Fruit fly (Drosophila melanogaster) whole organism, prepupa: ENCODE data around the gene Hsp83.

Experiments used
- Blimp-1 ChIP-seq: fragments of 200-800 bp; sonication (Bioruptor generic); optimal IDR thresholded peaks from 3 replicates; lab custom pipeline; 2017; ENCODE audit warnings: missing biosample characterization, missing genetic modification characterization, mild to moderate bottlenecking, moderate library complexity, missing genetic modification reagents
- CG10631 ChIP-seq: fragments of 200-800 bp; sonication (Bioruptor generic); optimal IDR thresholded peaks from 2 replicates; lab custom pipeline; 2016; ENCODE audit warnings: missing biosample characterization, missing genetic modification characterization
- CG11294 ChIP-seq: fragments of 200-800 bp; sonication (Bioruptor generic); IDR thresholded peaks from 2 replicates; pipeline ENCODE4 v1.3.6; 2022; ENCODE audit warnings: missing biosample characterization, missing genetic modification characterization
- CG11762 ChIP-seq: fragments of 200-800 bp; sonication (Bioruptor generic); optimal IDR thresholded peaks from 3 replicates; lab custom pipeline; 2016; ENCODE audit warnings: missing biosample characterization, missing genetic modification characterization; ENCODE audit not compliant: insufficient read depth
- CG11902 ChIP-seq: fragments of 200-800 bp; sonication (Bioruptor generic); optimal IDR thresholded peaks from 3 replicates; lab custom pipeline; 2016; ENCODE audit warnings: missing biosample characterization, missing genetic modification characterization
- CG15336 ChIP-seq: fragments of 200-800 bp; sonication (Bioruptor generic); IDR thresholded peaks from 2 replicates; pipeline ENCODE4 v1.3.6; 2022; ENCODE audit warnings: missing biosample characterization, missing genetic modification characterization
- CG1621 ChIP-seq: fragments of 200-800 bp; sonication (Bioruptor generic); optimal IDR thresholded peaks from 3 replicates; lab custom pipeline; 2018; ENCODE audit warnings: missing biosample characterization, mild to moderate bottlenecking, missing genetic modification characterization
- CG16779 ChIP-seq: fragments of 200-800 bp; sonication (Bioruptor generic); optimal IDR thresholded peaks from 3 replicates; lab custom pipeline; 2017; ENCODE audit warnings: missing biosample characterization, mild to moderate bottlenecking, missing genetic modification characterization
- CG31627 ChIP-seq: fragments of 200-800 bp; sonication (Bioruptor generic); optimal IDR thresholded peaks from 3 replicates; lab custom pipeline; 2016; ENCODE audit warnings: missing biosample characterization, missing genetic modification characterization
- CG32006 ChIP-seq: fragments of 200-800 bp; sonication (Bioruptor generic); optimal IDR thresholded peaks from 3 replicates; lab custom pipeline; 2017; ENCODE audit warnings: missing biosample characterization, mild to moderate bottlenecking, missing genetic modification characterization
- CG3919 ChIP-seq: fragments of 200-800 bp; sonication (Bioruptor generic); optimal IDR thresholded peaks from 3 replicates; lab custom pipeline; 2016; ENCODE audit warnings: missing biosample characterization, missing genetic modification characterization
- CG4318 ChIP-seq: fragments of 200-800 bp; sonication (Bioruptor generic); optimal IDR thresholded peaks from 3 replicates; lab custom pipeline; 2017; ENCODE audit warnings: missing biosample characterization, mild to moderate bottlenecking, missing genetic modification characterization
- CG6163 ChIP-seq: fragments of 200-800 bp; sonication (Bioruptor generic); IDR thresholded peaks from 3 replicates; pipeline ENCODE4 v1.3.6; 2022; ENCODE audit warnings: missing biosample characterization, missing genetic modification characterization
- CG6276 ChIP-seq: fragments of 200-800 bp; sonication (Bioruptor generic); optimal IDR thresholded peaks from 2 replicates; lab custom pipeline; 2017; ENCODE audit warnings: missing biosample characterization, mild to moderate bottlenecking, missing genetic modification characterization
- CG6792 ChIP-seq: fragments of 200-800 bp; sonication (Bioruptor generic); optimal IDR thresholded peaks from 3 replicates; lab custom pipeline; 2016; ENCODE audit warnings: missing biosample characterization, missing genetic modification characterization
- CG6854 ChIP-seq: fragments of 200-800 bp; sonication (Bioruptor generic); optimal IDR thresholded peaks from 2 replicates; lab custom pipeline; 2017; ENCODE audit warnings: missing biosample characterization, mild to moderate bottlenecking, missing genetic modification characterization
- CG7368 ChIP-seq: fragments of 200-800 bp; sonication (Bioruptor generic); optimal IDR thresholded peaks from 3 replicates; lab custom pipeline; 2016; ENCODE audit warnings: missing biosample characterization, missing genetic modification characterization
- CG8119 ChIP-seq: fragments of 200-800 bp; sonication (Bioruptor generic); IDR thresholded peaks from 3 replicates; pipeline ENCODE4 v1.3.6; 2022; ENCODE audit warnings: missing biosample characterization, missing genetic modification characterization
- CG8319 ChIP-seq: fragments of 200-800 bp; sonication (Bioruptor generic); optimal IDR thresholded peaks from 3 replicates; lab custom pipeline; 2016; ENCODE audit warnings: missing biosample characterization, missing genetic modification characterization
- CG9139 ChIP-seq: fragments of 200-800 bp; sonication (Bioruptor generic); optimal IDR thresholded peaks from 3 replicates; lab custom pipeline; 2017; ENCODE audit warnings: missing biosample characterization, mild to moderate bottlenecking, missing genetic modification characterization
- Eip75B ChIP-seq: fragments of 200-800 bp; sonication (Bioruptor generic); optimal IDR thresholded peaks from 3 replicates; lab custom pipeline; 2016; ENCODE audit warnings: missing biosample characterization, missing genetic modification characterization
- Eip78C ChIP-seq: fragments of 200-800 bp; sonication (Bioruptor generic); peaks from one replicate; lab custom pipeline; 2016; ENCODE audit warnings: missing biosample characterization, missing genetic modification characterization
- Eip93F ChIP-seq: fragments of 200-800 bp; sonication (Bioruptor generic); optimal IDR thresholded peaks from 2 replicates; lab custom pipeline; 2016; ENCODE audit warnings: missing biosample characterization, mild to moderate bottlenecking, missing genetic modification characterization
- Ets21C ChIP-seq: fragments of 200-800 bp; sonication (Bioruptor generic); optimal IDR thresholded peaks from 3 replicates; lab custom pipeline; 2016; ENCODE audit warnings: missing biosample characterization, missing genetic modification characterization
- Ets96B ChIP-seq: fragments of 200-800 bp; optimal IDR thresholded peaks from 2 replicates; lab custom pipeline; 2019; ENCODE audit warnings: missing biosample characterization, mild to moderate bottlenecking, missing genetic modification characterization, moderate library complexity
- Gug ChIP-seq: fragments of 200-800 bp; sonication (Bioruptor generic); IDR thresholded peaks from 2 replicates; pipeline ENCODE4 v1.3.6; 2022; ENCODE audit warnings: missing biosample characterization, missing genetic modification characterization
- Hr4 ChIP-seq: fragments of 200-800 bp; sonication (Bioruptor generic); optimal IDR thresholded peaks from 3 replicates; lab custom pipeline; 2016; ENCODE audit warnings: missing biosample characterization, missing genetic modification characterization
- Lpt ChIP-seq: fragments of 200-800 bp; sonication (Bioruptor generic); optimal IDR thresholded peaks from 3 replicates; lab custom pipeline; 2016; ENCODE audit warnings: missing biosample characterization, missing genetic modification characterization
- Met ChIP-seq: fragments of 200-800 bp; sonication (Bioruptor generic); optimal IDR thresholded peaks from 3 replicates; lab custom pipeline; 2016; ENCODE audit warnings: missing biosample characterization, missing genetic modification characterization
- OdsH ChIP-seq: fragments of 200-800 bp; sonication (Bioruptor generic); optimal IDR thresholded peaks from 3 replicates; lab custom pipeline; 2016; ENCODE audit warnings: missing biosample characterization, missing genetic modification characterization
- Smox ChIP-seq: fragments of 200-800 bp; sonication (Bioruptor generic); optimal IDR thresholded peaks from 3 replicates; lab custom pipeline; 2016; ENCODE audit warnings: missing biosample characterization, missing genetic modification characterization
- acj6 ChIP-seq: fragments of 200-800 bp; sonication (Bioruptor generic); optimal IDR thresholded peaks from 3 replicates; lab custom pipeline; 2016; ENCODE audit warnings: missing biosample characterization, missing genetic modification characterization
- cyc ChIP-seq: fragments of 200-800 bp; sonication (Bioruptor generic); optimal IDR thresholded peaks from 3 replicates; lab custom pipeline; 2016; ENCODE audit warnings: missing biosample characterization, missing genetic modification characterization
- eg ChIP-seq: fragments of 200-800 bp; sonication (Bioruptor generic); IDR thresholded peaks from 3 replicates; pipeline ENCODE4 v1.3.6; 2022; ENCODE audit warnings: missing biosample characterization, missing genetic modification characterization
- esn ChIP-seq: fragments of 200-800 bp; sonication (Bioruptor generic); optimal IDR thresholded peaks from 2 replicates; lab custom pipeline; 2016; ENCODE audit warnings: missing biosample characterization, mild to moderate bottlenecking, missing genetic modification characterization, moderate library complexity
- fd85E ChIP-seq: fragments of 200-800 bp; sonication (Bioruptor generic); optimal IDR thresholded peaks from 3 replicates; lab custom pipeline; 2016; ENCODE audit warnings: missing biosample characterization, missing genetic modification characterization
- fkh ChIP-seq: fragments of 200-800 bp; sonication (Bioruptor generic); optimal IDR thresholded peaks from 3 replicates; lab custom pipeline; 2017; ENCODE audit warnings: missing biosample characterization, mild to moderate bottlenecking, missing genetic modification characterization, moderate library complexity
- lz ChIP-seq: fragments of 200-800 bp; sonication (Bioruptor generic); optimal IDR thresholded peaks from 3 replicates; lab custom pipeline; 2016; ENCODE audit warnings: missing biosample characterization, missing genetic modification characterization
- net ChIP-seq: fragments of 200-800 bp; sonication (Bioruptor generic); optimal IDR thresholded peaks from 3 replicates; lab custom pipeline; 2016; ENCODE audit warnings: missing biosample characterization, missing genetic modification characterization
- pdm3 ChIP-seq: fragments of 200-800 bp; sonication (Bioruptor generic); optimal IDR thresholded peaks from 3 replicates; lab custom pipeline; 2016; ENCODE audit warnings: missing biosample characterization, missing genetic modification characterization
- salr ChIP-seq, 2 experiments: fragments of 200-800 bp; sonication (Bioruptor generic); optimal IDR thresholded peaks; 3 replicates each; lab custom pipeline; 2016 to 2018; ENCODE audit warnings: missing biosample characterization in 2 of 2, missing genetic modification characterization in 2 of 2, mild to moderate bottlenecking in 1 of 2
- spab ChIP-seq: fragments of 200-800 bp; sonication (Bioruptor generic); optimal IDR thresholded peaks from 2 replicates; lab custom pipeline; 2017; ENCODE audit warnings: missing biosample characterization, mild to moderate bottlenecking, missing genetic modification characterization, missing genetic modification reagents
- svp ChIP-seq: fragments of 200-800 bp; sonication (Bioruptor generic); peaks from one replicate; lab custom pipeline; 2016; ENCODE audit warnings: missing biosample characterization, missing genetic modification characterization
- vri ChIP-seq: fragments of 200-800 bp; sonication (Bioruptor generic); optimal IDR thresholded peaks from 3 replicates; lab custom pipeline; 2016; ENCODE audit warnings: missing biosample characterization, mild to moderate bottlenecking, missing genetic modification characterization

Hsp83 gene

DNA sequence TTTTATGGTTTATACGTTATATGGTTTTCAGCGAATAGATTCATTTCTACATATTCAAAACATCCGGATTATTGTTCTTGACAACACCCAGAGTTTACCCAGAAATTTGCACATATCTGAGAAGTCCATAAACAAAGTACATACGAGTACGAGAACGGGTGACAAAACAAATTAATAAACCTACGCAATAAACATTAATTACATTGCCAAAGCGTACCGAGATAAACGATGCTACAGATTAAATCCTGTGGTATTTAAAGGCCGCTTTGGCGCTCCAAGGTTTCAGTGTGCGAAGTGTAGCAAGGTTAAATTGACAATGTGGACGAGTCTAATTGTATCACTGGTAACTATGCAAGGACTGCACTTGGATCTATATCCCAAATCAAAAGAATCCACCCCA is 5.5 kb upstream of the Hsp83 start, which contains the start of gene CG14957:
TSS of gene CG14957 (plus strand) at position 301 of the 400 bp plus-strand sequence.
- TF ChIP-seq CG4318 (no peak), CG6276 (GFP tag; lab: Kevin White, UChicago) (no peak), cyc (no peak), Ets21C (GFP tag; lab: Kevin White, UChicago) (no peak), CG6854 (peak; percentile 0), CG32006 (GFP tag; lab: Kevin White, UChicago) (no peak), CG10631 (no peak), Gug (GFP tag; lab: Robert Waterston, UW) (no peak), acj6 (GFP tag; lab: Kevin White, UChicago) (no peak)

DNA sequence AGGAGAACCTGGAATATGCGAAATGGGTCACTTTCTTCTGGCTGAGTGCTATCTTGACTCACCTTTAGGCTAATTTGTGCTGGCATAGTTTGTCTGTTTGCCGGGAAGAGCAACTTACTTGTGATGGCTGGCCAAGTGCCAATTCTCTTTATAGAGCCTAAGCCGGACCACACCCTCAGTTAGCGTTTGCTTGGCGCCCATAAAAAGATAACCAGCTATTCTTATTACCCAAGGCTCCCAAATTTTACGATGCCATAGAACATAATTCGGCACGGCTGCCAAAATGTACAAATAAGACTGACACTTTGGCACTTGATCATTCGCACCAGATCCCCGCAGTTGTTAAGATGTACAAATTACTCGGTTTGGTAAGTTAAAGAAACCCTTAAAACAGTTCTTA is 3.1 kb upstream of the Hsp83 start, which contains the start of the genes CG42525 and CG14958:
TSS of gene CG42525 (minus strand) at position 101 of the 400 bp plus-strand sequence.
TSS of gene CG14958 (plus strand) at position 332 of the 400 bp plus-strand sequence.
- TF ChIP-seq CG11902 (no peak), Eip78C (GFP tag; lab: Kevin White, UChicago) (no peak), OdsH (no peak), Ets96B (tag; lab: Kevin White, UChicago) (no peak), Eip75B (GFP tag; lab: Kevin White, UChicago) (no peak), salr (GFP tag; optimal IDR thresholded peaks at IDR 0.05; lab: Kevin White, UChicago) (no peak), esn (GFP tag; lab: Kevin White, UChicago) (no peak), CG4318 (no peak)

DNA sequence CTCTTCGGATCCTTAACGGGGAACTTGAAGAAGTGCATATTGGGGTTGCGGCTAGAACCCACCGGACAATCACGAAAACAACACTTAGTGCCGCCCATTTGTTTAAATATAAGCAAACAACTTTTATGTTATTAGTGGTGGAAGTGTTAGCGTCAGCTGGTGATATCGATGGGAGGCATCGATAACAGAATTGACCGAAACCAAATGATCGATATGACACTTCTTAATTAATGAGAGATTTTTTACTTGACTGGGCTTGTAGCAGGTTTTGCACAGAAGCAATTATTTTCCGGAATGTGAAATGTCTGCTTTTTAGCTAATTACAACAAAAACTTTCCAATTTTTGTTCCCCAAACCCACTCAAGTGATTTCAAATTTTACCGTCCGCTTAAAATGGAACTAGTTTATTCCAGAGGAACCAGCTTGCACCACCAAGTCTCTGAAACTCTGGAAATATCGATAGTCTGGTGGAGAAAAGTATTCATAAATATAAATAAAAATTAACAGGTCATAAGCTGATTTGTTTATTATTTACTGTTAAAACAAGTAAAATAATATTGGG is 355 bp upstream of the Hsp83 start, which contains the start of gene CG14965:
TSS of gene CG14965 (minus strand) at position 159 of the 562 bp plus-strand sequence.
- TF ChIP-seq CG3919 (GFP tag; lab: Kevin White, UChicago) (no peak), CG15336 (GFP tag; lab: Robert Waterston, UW) (no peak), acj6 (GFP tag; lab: Kevin White, UChicago) (no peak), CG6163 (GFP tag; lab: Robert Waterston, UW) (no peak), CG1621 (no peak), fkh (GFP tag; lab: Kevin White, UChicago) (peak; percentile 85), CG6792 (no peak), Hr4 (GFP tag; lab: Kevin White, UChicago) (no peak)

DNA sequence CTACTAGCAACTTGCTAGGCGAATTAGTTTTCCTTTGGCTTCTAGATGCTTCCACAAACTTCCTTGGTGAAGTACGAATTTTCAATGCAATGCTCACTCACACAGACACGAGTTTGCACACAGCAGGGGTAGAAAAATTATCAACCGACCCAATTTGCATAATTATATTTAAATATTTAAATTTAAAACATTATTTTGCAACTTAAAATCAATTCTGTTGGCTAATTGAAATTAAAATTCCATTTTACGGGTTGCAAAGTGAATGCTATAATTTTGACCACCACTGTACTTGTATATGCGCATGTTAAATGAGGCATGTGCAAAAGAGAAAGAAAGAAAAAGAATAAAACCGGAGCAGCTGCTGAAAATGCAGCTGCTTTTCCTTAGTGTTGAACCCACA is 1.3 kb downstream of the Hsp83 start:
- TF ChIP-seq CG15336 (GFP tag; lab: Robert Waterston, UW) (peak; percentile 99), Eip75B (GFP tag; lab: Kevin White, UChicago) (peak; percentile 96), spab (GFP tag; lab: Kevin White, UChicago) (peak; percentile 86), eg (GFP tag; lab: Robert Waterston, UW) (peak; percentile 99), Lpt (GFP tag; lab: Kevin White, UChicago) (peak; percentile 96), Blimp-1 (peak; percentile 85), Smox (GFP tag; lab: Kevin White, UChicago) (peak; percentile 93), svp (GFP tag; lab: Kevin White, UChicago) (peak; percentile 97), esn (GFP tag; lab: Kevin White, UChicago) (peak; percentile 98), lz (GFP tag; lab: Kevin White, UChicago) (peak; percentile 92), CG11762 (peak; percentile 97), Eip78C (GFP tag; lab: Kevin White, UChicago) (peak; percentile 98), CG8319 (GFP tag; lab: Kevin White, UChicago) (peak; percentile 94), CG4318 (peak; percentile 94), CG16779 (tag; lab: Kevin White, UChicago) (peak; percentile 93), acj6 (GFP tag; lab: Kevin White, UChicago) (peak; percentile 97), CG7368 (GFP tag; lab: Kevin White, UChicago) (peak; percentile 97), CG6163 (GFP tag; lab: Robert Waterston, UW) (peak; percentile 99), CG31627 (peak; percentile 90), net (GFP tag; lab: Kevin White, UChicago) (peak; percentile 98), pdm3 (GFP tag; lab: Kevin White, UChicago) (peak; percentile 97), CG11294 (GFP tag; lab: Robert Waterston, UW) (peak; percentile 94), CG10631 (peak; percentile 98), CG32006 (GFP tag; lab: Kevin White, UChicago) (peak; percentile 99), CG9139 (GFP tag; lab: Kevin White, UChicago) (peak; percentile 85), CG8119 (GFP tag; lab: Robert Waterston, UW) (peak; percentile 98), CG6792 (peak; percentile 95), Eip93F (GFP tag; lab: Kevin White, UChicago) (peak; percentile 93), Met (peak; percentile 97), vri (GFP tag; lab: Kevin White, UChicago) (peak; percentile 94), fd85E (peak; percentile 93), CG6276 (GFP tag; lab: Kevin White, UChicago) (peak; percentile 98), CG6854 (peak; percentile 74)
